Fruit fly (Drosophila melanogaster) whole organism, embryonic: ENCODE measurements around the gene IRSp53.

Source experiments
- Bgb ChIP-seq: fragments of 200-800 bp; sonication (Bioruptor generic); IDR thresholded peaks from 2 replicates; pipeline ENCODE4 v1.3.6; 2022; ENCODE audit warnings: missing biosample characterization, missing genetic modification characterization; ENCODE audit not compliant: partially characterized antibody
- CG10366 ChIP-seq: fragments of 200-800 bp; sonication (Bioruptor generic); IDR thresholded peaks from 2 replicates; pipeline ENCODE4 v1.3.6; 2022; ENCODE audit warnings: missing biosample characterization, missing genetic modification characterization
- CG13287 ChIP-seq: fragments of 200-800 bp; sonication (Bioruptor generic); IDR thresholded peaks from 2 replicates; pipeline ENCODE4 v1.3.6; 2022; ENCODE audit warnings: missing biosample characterization, missing genetic modification characterization; ENCODE audit not compliant: partially characterized antibody
- CG1529 ChIP-seq: fragments of 200-800 bp; sonication (Bioruptor generic); optimal IDR thresholded peaks from 3 replicates; lab custom pipeline; 2018; ENCODE audit warnings: missing biosample characterization, missing genetic modification characterization
- CG17186 ChIP-seq: fragments of 200-800 bp; sonication (Bioruptor generic); optimal IDR thresholded peaks from 3 replicates; lab custom pipeline; 2017; ENCODE audit warnings: missing biosample characterization, missing genetic modification reagents, missing genetic modification characterization
- CG2875 ChIP-seq: fragments of 200-800 bp; sonication (Bioruptor generic); optimal IDR thresholded peaks from 2 replicates; lab custom pipeline; 2017; ENCODE audit warnings: missing biosample characterization, mild to moderate bottlenecking, missing genetic modification characterization, missing genetic modification reagents
- CG3163 ChIP-seq: fragments of 200-800 bp; sonication (Bioruptor generic); optimal IDR thresholded peaks from 3 replicates; lab custom pipeline; 2016; ENCODE audit warnings: missing biosample characterization, missing genetic modification characterization
- CG32772 ChIP-seq: fragments of 200-800 bp; sonication (Bioruptor generic); IDR thresholded peaks from 2 replicates; pipeline ENCODE4 v1.3.6; 2022; ENCODE audit warnings: missing biosample characterization, missing genetic modification characterization
- CG3995 ChIP-seq: fragments of 200-800 bp; sonication (Bioruptor generic); optimal IDR thresholded peaks from 3 replicates; lab custom pipeline; 2016; ENCODE audit warnings: missing biosample characterization, missing genetic modification characterization
- CG4360 ChIP-seq: fragments of 200-800 bp; sonication (Bioruptor generic); IDR thresholded peaks from 2 replicates; pipeline ENCODE4 v1.3.6; 2022; ENCODE audit warnings: missing biosample characterization, missing genetic modification characterization
- CG4404 ChIP-seq: fragments of 200-800 bp; sonication (Bioruptor generic); IDR thresholded peaks from 2 replicates; pipeline ENCODE4 v1.3.6; 2022; ENCODE audit warnings: missing biosample characterization, missing genetic modification characterization
- CG7963 ChIP-seq: fragments of 200-800 bp; sonication (Bioruptor generic); IDR thresholded peaks from 3 replicates; pipeline ENCODE4 v1.3.6; 2022; ENCODE audit warnings: missing biosample characterization, missing genetic modification characterization; ENCODE audit not compliant: partially characterized antibody
- CG8089 ChIP-seq: fragments of 200-800 bp; sonication (Bioruptor generic); optimal IDR thresholded peaks from 3 replicates; lab custom pipeline; 2016; ENCODE audit warnings: missing biosample characterization, missing genetic modification characterization
- CHES-1-like ChIP-seq: fragments of 200-800 bp; sonication (Bioruptor generic); optimal IDR thresholded peaks from 2 replicates; lab custom pipeline; 2016; ENCODE audit warnings: missing biosample characterization, missing genetic modification characterization
- Fer2 ChIP-seq: fragments of 200-800 bp; sonication (Bioruptor generic); optimal IDR thresholded peaks from 2 replicates; lab custom pipeline; 2018; ENCODE audit warnings: missing biosample characterization, mild to moderate bottlenecking, missing genetic modification characterization, moderate library complexity
- HLH4C ChIP-seq: fragments of 200-800 bp; sonication (Bioruptor generic); IDR thresholded peaks from 3 replicates; pipeline ENCODE4 v1.3.6; 2022; ENCODE audit warnings: missing biosample characterization, missing genetic modification characterization; ENCODE audit not compliant: partially characterized antibody
- HLHmδ ChIP-seq: fragments of 200-800 bp; sonication (Bioruptor generic); optimal IDR thresholded peaks from 2 replicates; lab custom pipeline; 2018; ENCODE audit warnings: missing biosample characterization, mild to moderate bottlenecking, missing genetic modification characterization, moderate library complexity
- HmgD ChIP-seq: fragments of 200-800 bp; sonication (Bioruptor generic); optimal IDR thresholded peaks from 3 replicates; lab custom pipeline; 2016; ENCODE audit warnings: missing biosample characterization, missing genetic modification characterization
- Hr78 ChIP-seq, 2 experiments: fragments of 200-800 bp in 1 of 2; fragments of >200 bp in 1 of 2; sonication (Bioruptor generic) in 1 of 2; optimal IDR thresholded peaks; 2 replicates each; lab custom pipeline; 2017 to 2019; ENCODE audit warnings: missing biosample characterization in 2 of 2, missing genetic modification characterization in 2 of 2, mild to moderate bottlenecking in 1 of 2, moderate library complexity in 1 of 2
- MESR4 ChIP-seq: fragments of 200-800 bp; sonication (Bioruptor generic); optimal IDR thresholded peaks from 2 replicates; lab custom pipeline; 2018; ENCODE audit warnings: missing biosample characterization, mild to moderate bottlenecking, missing genetic modification characterization, moderate library complexity
- NFAT ChIP-seq: fragments of 200-800 bp; sonication (Bioruptor generic); IDR thresholded peaks from 2 replicates; pipeline ENCODE4 v1.3.6; 2022; ENCODE audit warnings: missing biosample characterization, missing genetic modification characterization
- NfI ChIP-seq: fragments of 200-800 bp; sonication (Bioruptor generic); optimal IDR thresholded peaks from 3 replicates; lab custom pipeline; 2018; ENCODE audit warnings: missing biosample characterization, mild to moderate bottlenecking, missing genetic modification characterization, moderate library complexity
- Sry-δ ChIP-seq: fragments of 200-800 bp; sonication (Bioruptor generic); optimal IDR thresholded peaks from 2 replicates; lab custom pipeline; 2016; ENCODE audit warnings: missing biosample characterization, missing genetic modification characterization
- Xrp1 ChIP-seq: fragments of 200-800 bp; sonication (Bioruptor generic); IDR thresholded peaks from 2 replicates; pipeline ENCODE4 v1.3.6; 2022; ENCODE audit warnings: missing biosample characterization, missing genetic modification characterization
- az2 ChIP-seq: fragments of 200-800 bp; sonication (Bioruptor generic); optimal IDR thresholded peaks from 3 replicates; lab custom pipeline; 2016; ENCODE audit warnings: missing biosample characterization, missing genetic modification characterization
- bab2 ChIP-seq: fragments of 200-800 bp; sonication (Bioruptor generic); optimal IDR thresholded peaks from 2 replicates; lab custom pipeline; 2016; ENCODE audit warnings: missing biosample characterization, missing genetic modification characterization
- bigmax ChIP-seq: fragments of 200-800 bp; sonication (Bioruptor generic); optimal IDR thresholded peaks from 2 replicates; lab custom pipeline; 2018; ENCODE audit warnings: missing biosample characterization, mild to moderate bottlenecking, missing genetic modification characterization
- croc ChIP-seq: fragments of 200-800 bp; sonication (Bioruptor generic); conservative IDR thresholded peaks from 3 replicates; pipeline ENCODE4 v1.3.6; 2022; ENCODE audit warnings: missing biosample characterization, missing genetic modification characterization
- crol ChIP-seq: fragments of 200-800 bp; sonication (Bioruptor generic); IDR thresholded peaks from 2 replicates; pipeline ENCODE4 v1.3.6; 2022; ENCODE audit warnings: missing biosample characterization, missing genetic modification characterization
- da ChIP-seq: fragments of 200-800 bp; sonication (Bioruptor generic); optimal IDR thresholded peaks from 2 replicates; lab custom pipeline; 2016; ENCODE audit warnings: missing biosample characterization, missing genetic modification characterization
- disco-r ChIP-seq: fragments of 200-800 bp; sonication (Bioruptor generic); optimal IDR thresholded peaks from 2 replicates; lab custom pipeline; 2016; ENCODE audit warnings: missing biosample characterization, missing genetic modification characterization
- en ChIP-seq: fragments of 200-800 bp; sonication (Bioruptor generic); optimal IDR thresholded peaks from 2 replicates; lab custom pipeline; 2016; ENCODE audit warnings: missing biosample characterization, missing genetic modification characterization
- eyg ChIP-seq: fragments of 200-800 bp; sonication (Bioruptor generic); optimal IDR thresholded peaks from 3 replicates; lab custom pipeline; 2016; ENCODE audit warnings: missing biosample characterization, missing genetic modification characterization
- fd3F ChIP-seq: fragments of 200-800 bp; sonication (Bioruptor generic); optimal IDR thresholded peaks from 2 replicates; lab custom pipeline; 2018; ENCODE audit warnings: missing biosample characterization, mild to moderate bottlenecking, missing genetic modification characterization, moderate library complexity
- gce ChIP-seq: fragments of 200-800 bp; sonication (Bioruptor generic); IDR thresholded peaks from 3 replicates; pipeline ENCODE4 v1.3.6; 2022; ENCODE audit warnings: missing biosample characterization, missing genetic modification characterization
- gsb-n ChIP-seq: fragments of 200-800 bp; sonication (Bioruptor generic); optimal IDR thresholded peaks from 3 replicates; lab custom pipeline; 2018; ENCODE audit warnings: missing biosample characterization, mild to moderate bottlenecking, missing genetic modification characterization
- hkb ChIP-seq, 2 experiments: fragments of 200-800 bp in 1 of 2; fragments of >200 bp in 1 of 2; sonication (Bioruptor generic) in 1 of 2; IDR thresholded peaks in 1 of 2; optimal IDR thresholded peaks in 1 of 2; 2 replicates each; pipeline versions ENCODE4 v1.3.6 to Lab custom; 2017 to 2022; ENCODE audit warnings: missing biosample characterization in 1 of 2, missing genetic modification characterization in 1 of 2
- insv ChIP-seq, 2 experiments: fragments of 200-800 bp; sonication (Bioruptor generic); optimal IDR thresholded peaks; 3 replicates each; lab custom pipeline; 2016 to 2018; ENCODE audit warnings: missing biosample characterization in 2 of 2, missing genetic modification characterization in 2 of 2
- mam ChIP-seq: fragments of 200-800 bp; sonication (Bioruptor generic); optimal IDR thresholded peaks from 3 replicates; lab custom pipeline; 2016; ENCODE audit warnings: missing biosample characterization, missing genetic modification characterization
- mld ChIP-seq: fragments of 200-800 bp; sonication (Bioruptor generic); IDR thresholded peaks from 3 replicates; pipeline ENCODE4 v1.3.6; 2022; ENCODE audit warnings: missing biosample characterization, missing genetic modification characterization; ENCODE audit not compliant: partially characterized antibody
- salm ChIP-seq: fragments of 200-800 bp; sonication (Bioruptor generic); optimal IDR thresholded peaks from 2 replicates; lab custom pipeline; 2018; ENCODE audit warnings: missing biosample characterization, mild to moderate bottlenecking, missing genetic modification characterization
- schlank ChIP-seq: fragments of 200-800 bp; sonication (Bioruptor generic); optimal IDR thresholded peaks from 2 replicates; lab custom pipeline; 2018; ENCODE audit warnings: missing biosample characterization, mild to moderate bottlenecking, missing genetic modification characterization
- tll ChIP-seq, 2 experiments: fragments of 200-800 bp in 1 of 2; fragments of >200 bp in 1 of 2; sonication (Bioruptor generic) in 1 of 2; optimal IDR thresholded peaks; 2 replicates each; lab custom pipeline; 2017 to 2019; ENCODE audit warnings: missing biosample characterization in 2 of 2, missing genetic modification characterization in 2 of 2, mild to moderate bottlenecking in 1 of 2, moderate library complexity in 1 of 2
- unc-4 ChIP-seq: fragments of 200-800 bp; sonication (Bioruptor generic); IDR thresholded peaks from 2 replicates; pipeline ENCODE4 v1.3.6; 2022; ENCODE audit warnings: missing biosample characterization, missing genetic modification characterization; ENCODE audit not compliant: partially characterized antibody
- usp ChIP-seq: fragments of >200 bp; optimal IDR thresholded peaks from 2 replicates; lab custom pipeline; 2017; ENCODE audit warnings: missing biosample characterization, missing genetic modification characterization
- vnd ChIP-seq: fragments of 200-800 bp; sonication (Bioruptor generic); IDR thresholded peaks from 3 replicates; pipeline ENCODE4 v1.3.6; 2022; ENCODE audit warnings: missing biosample characterization, missing genetic modification characterization; ENCODE audit not compliant: partially characterized antibody
- zen ChIP-seq: fragments of 200-800 bp; sonication (Bioruptor generic); optimal IDR thresholded peaks from 3 replicates; lab custom pipeline; 2018; ENCODE audit warnings: missing biosample characterization, mild to moderate bottlenecking, missing genetic modification characterization, moderate library complexity
- zf30C ChIP-seq: fragments of 200-800 bp; sonication (Bioruptor generic); optimal IDR thresholded peaks from 3 replicates; lab custom pipeline; 2018; ENCODE audit warnings: missing biosample characterization, mild to moderate bottlenecking, missing genetic modification characterization

The IRSp53 gene

dm6 chr3L:11089805-11090440 is 45.9 kb upstream of the IRSp53 start (continued):
- TF ChIP-seq CG4360 (GFP tag; lab: Robert Waterston, UW) (peak; percentile 86), schlank (no peak), croc (peak; percentile 68), Xrp1 (GFP tag; lab: Robert Waterston, UW) (peak; percentile 87), az2 (GFP tag; lab: Kevin White, UChicago) (peak; percentile 95), Sry-δ (GFP tag; lab: Kevin White, UChicago) (peak; percentile 35), bab2 (GFP tag; lab: Kevin White, UChicago) (peak; percentile 82), vnd (GFP tag; lab: Robert Waterston, UW) (peak; percentile 50; the same call in 1 of the 3 replicates), da (GFP tag; lab: Kevin White, UChicago) (peak; percentile 67), HLH4C (GFP tag; lab: Robert Waterston, UW) (peak; percentile 43; the same call in 1 of the 3 replicates), NfI (GFP tag; lab: Kevin White, UChicago) (peak; percentile 89), CHES-1-like (GFP tag; lab: Kevin White, UChicago) (peak; percentile 75), CG32772 (peak; percentile 59), CG10366 (GFP tag; lab: Robert Waterston, UW) (peak; percentile 68; the same call in 1 of the 2 replicates), crol (GFP tag; lab: Robert Waterston, UW) (no peak), eyg (peak; percentile 77), CG3995 (no peak), CG1529 (peak; percentile 94), CG3163 (GFP tag; lab: Kevin White, UChicago) (peak; percentile 59), mld (GFP tag; lab: Robert Waterston, UW) (no peak), MESR4 (GFP tag; lab: Kevin White, UChicago) (no peak), CG4404 (GFP tag; lab: Robert Waterston, UW) (peak; percentile 65), CG2875 (GFP tag; lab: Kevin White, UChicago) (peak; percentile 90), zen (tag; lab: Kevin White, UChicago) (peak; percentile 47), bigmax (no peak), usp (GFP tag; lab: Kevin White, UChicago) (no peak), CG13287 (peak; percentile 47; the same call in 1 of the 2 replicates), en (GFP tag; lab: Kevin White, UChicago) (peak; percentile 34), CG8089 (GFP tag; lab: Kevin White, UChicago) (peak; percentile 69), CG17186 (GFP tag; lab: Kevin White, UChicago) (peak; percentile 52), HLHmδ (GFP tag; lab: Kevin White, UChicago) (peak; percentile 65), CG7963 (GFP tag; lab: Robert Waterston, UW) (no peak), zf30C (GFP tag; lab: Kevin White, UChicago) (no peak), disco-r (GFP tag; lab: Kevin White, UChicago) (peak; percentile 73), gsb-n (peak; percentile 85), fd3F (GFP tag; lab: Kevin White, UChicago) (peak; percentile 75), Bgb (no peak), Hr78 (GFP tag; optimal IDR thresholded peaks at IDR 0.05; lab: Kevin White, UChicago) (peak in 1 of 2 experiments; percentile 87), NFAT (GFP tag; lab: Robert Waterston, UW) (no peak), salm (peak; percentile 78), HmgD (no peak), hkb (optimal IDR thresholded peaks at IDR 0.05; lab: Kevin White, UChicago) (no peak), hkb (GFP tag; IDR thresholded peaks at IDR 0.05; lab: Robert Waterston, UW) (peak; percentile 93), tll (GFP tag; optimal IDR thresholded peaks at IDR 0.05; lab: Kevin White, UChicago) (peak in 1 of 2 experiments; percentile 74), insv (GFP tag; optimal IDR thresholded peaks at IDR 0.05; lab: Kevin White, UChicago) (peak in 1 of 2 experiments; percentile 62), unc-4 (no peak), gce (GFP tag; lab: Robert Waterston, UW) (peak; percentile 59), Fer2 (tag; lab: Kevin White, UChicago) (no peak), mam (peak; percentile 71)
